Fruit fly (Drosophila melanogaster) whole organism, wandering third instar larva: Measurements from ENCODE around the gene Obp22a.

ENCODE experiments used
- Abd-B ChIP-seq: fragments of >200 bp; optimal IDR thresholded peaks from 2 replicates; lab custom pipeline; 2017; ENCODE audit warnings: missing biosample characterization, missing genetic modification characterization
- CG32264 ChIP-seq: fragments of 200-800 bp; sonication (Bioruptor generic); optimal IDR thresholded peaks from 2 replicates; lab custom pipeline; 2016; ENCODE audit warnings: missing biosample characterization, missing genetic modification characterization
- CrebA ChIP-seq: fragments of 200-800 bp; sonication (Bioruptor generic); optimal IDR thresholded peaks from 2 replicates; lab custom pipeline; 2016; ENCODE audit warnings: missing biosample characterization, mild to moderate bottlenecking, missing genetic modification characterization, borderline replicate concordance
- Dif ChIP-seq: fragments of 200-275, 200-300 bp; sonication (Bioruptor generic); optimal IDR thresholded peaks from 2 replicates; lab custom pipeline; 2018; ENCODE audit warnings: missing biosample characterization, missing genetic modification characterization; ENCODE audit not compliant: partially characterized antibody
- GATAd ChIP-seq: sonication (Bioruptor generic); optimal IDR thresholded peaks from 2 replicates; lab custom pipeline; 2016; ENCODE audit warnings: missing biosample characterization, missing genetic modification characterization
- HLH106 ChIP-seq: fragments of 200-800 bp; optimal IDR thresholded peaks from 3 replicates; lab custom pipeline; 2019; ENCODE audit warnings: missing biosample characterization, mild to moderate bottlenecking, missing genetic modification characterization, moderate library complexity
- Hnf4 ChIP-seq: fragments of 200-800 bp; sonication (Bioruptor generic); optimal IDR thresholded peaks from 2 replicates; lab custom pipeline; 2016; ENCODE audit warnings: missing biosample characterization, mild to moderate bottlenecking, missing genetic modification characterization
- Hr78 ChIP-seq: fragments of >200 bp; optimal IDR thresholded peaks from 2 replicates; lab custom pipeline; 2017; ENCODE audit warnings: missing biosample characterization, missing genetic modification characterization
- Hr83 ChIP-seq: fragments of 200-300 bp; sonication (Bioruptor generic); optimal IDR thresholded peaks from 2 replicates; lab custom pipeline; 2016; ENCODE audit warnings: missing biosample characterization, mild to moderate bottlenecking, missing genetic modification characterization, moderate library complexity; ENCODE audit not compliant: poor library complexity, severe bottlenecking
- Jra ChIP-seq: sonication (Bioruptor generic); optimal IDR thresholded peaks from 2 replicates; lab custom pipeline; 2016; ENCODE audit warnings: missing biosample characterization, missing genetic modification characterization
- Mio ChIP-seq: sonication (Bioruptor generic); optimal IDR thresholded peaks from 2 replicates; lab custom pipeline; 2016; ENCODE audit warnings: missing biosample characterization, missing genetic modification characterization
- Myc ChIP-seq: fragments of >200 bp; optimal IDR thresholded peaks from 2 replicates; lab custom pipeline; 2017
- N ChIP-seq: fragments of >200 bp; optimal IDR thresholded peaks from 2 replicates; lab custom pipeline; 2018; ENCODE audit warnings: missing biosample characterization, missing external identifiers, missing genetic modification characterization
- OdsH ChIP-seq: fragments of 200-800 bp; sonication (Bioruptor generic); optimal IDR thresholded peaks from 2 replicates; lab custom pipeline; 2016; ENCODE audit warnings: missing biosample characterization, mild to moderate bottlenecking, missing genetic modification characterization
- Rel ChIP-seq, 2 experiments: fragments of 200-800 bp; sonication (Bioruptor generic) in 1 of 2; optimal IDR thresholded peaks; 2 replicates in 1 of 2; 3 replicates in 1 of 2; lab custom pipeline; 2016 to 2019; ENCODE audit warnings: mild to moderate bottlenecking in 2 of 2, missing biosample characterization in 2 of 2, missing genetic modification characterization in 2 of 2, moderate library complexity in 1 of 2
- Vsx2 ChIP-seq: fragments of 200-300, 225-300 bp; sonication (Bioruptor generic); optimal IDR thresholded peaks from 2 replicates; lab custom pipeline; 2018; ENCODE audit warnings: missing biosample characterization, missing genetic modification characterization; ENCODE audit not compliant: partially characterized antibody
- br ChIP-seq: fragments of 200-800 bp; sonication (Bioruptor generic); optimal IDR thresholded peaks from 2 replicates; lab custom pipeline; 2016; ENCODE audit warnings: missing biosample characterization, missing genetic modification characterization
- brk ChIP-seq: fragments of 200-800 bp; sonication (Bioruptor generic); optimal IDR thresholded peaks from 2 replicates; lab custom pipeline; 2016; ENCODE audit warnings: missing biosample characterization, mild to moderate bottlenecking, missing genetic modification characterization
- dl ChIP-seq, 2 experiments: fragments of 175-275, 200-275 bp in 1 of 2; fragments of 200-275 bp in 1 of 2; sonication (Bioruptor generic); optimal IDR thresholded peaks; lab custom pipeline; 2018; ENCODE audit warnings: mild to moderate bottlenecking in 2 of 2, missing biosample characterization in 2 of 2, missing genetic modification characterization in 2 of 2, moderate library complexity in 2 of 2; ENCODE audit not compliant: partially characterized antibody in 2 of 2, insufficient read depth in 1 of 2
- dmrt93B ChIP-seq: fragments of 200-800 bp; sonication (Bioruptor generic); optimal IDR thresholded peaks from 2 replicates; lab custom pipeline; 2018; ENCODE audit warnings: missing biosample characterization, mild to moderate bottlenecking, missing genetic modification characterization
- dsf ChIP-seq: sonication (Bioruptor generic); optimal IDR thresholded peaks from 2 replicates; lab custom pipeline; 2016; ENCODE audit warnings: missing biosample characterization, missing genetic modification characterization, borderline replicate concordance
- foxo ChIP-seq, 2 experiments: fragments of 200-800 bp; sonication (Bioruptor generic); optimal IDR thresholded peaks; 2 replicates in 1 of 2; 3 replicates in 1 of 2; lab custom pipeline; 2016 to 2017; ENCODE audit warnings: missing biosample characterization in 2 of 2, missing genetic modification characterization in 2 of 2
- fru ChIP-seq: fragments of 200-800 bp; sonication (Bioruptor generic); optimal IDR thresholded peaks from 3 replicates; lab custom pipeline; 2016; ENCODE audit warnings: missing biosample characterization, mild to moderate bottlenecking, missing genetic modification characterization
- h ChIP-seq: fragments of 200-800 bp; sonication (Bioruptor generic); optimal IDR thresholded peaks from 3 replicates; lab custom pipeline; 2016; ENCODE audit warnings: missing biosample characterization, mild to moderate bottlenecking, missing genetic modification characterization
- lola ChIP-seq: fragments of >200 bp; optimal IDR thresholded peaks from 2 replicates; lab custom pipeline; 2017; ENCODE audit warnings: missing biosample characterization, missing genetic modification characterization
- psq ChIP-seq: fragments of 200-800 bp; sonication (Bioruptor generic); optimal IDR thresholded peaks from 3 replicates; lab custom pipeline; 2017; ENCODE audit warnings: missing biosample characterization, mild to moderate bottlenecking, missing genetic modification characterization, moderate library complexity
- rgr ChIP-seq: fragments of 200-800 bp; sonication (Bioruptor generic); optimal IDR thresholded peaks from 3 replicates; lab custom pipeline; 2016; ENCODE audit warnings: missing biosample characterization, mild to moderate bottlenecking, missing genetic modification characterization
- sv ChIP-seq: fragments of 200-800 bp; sonication (Bioruptor generic); optimal IDR thresholded peaks from 3 replicates; lab custom pipeline; 2016; ENCODE audit warnings: missing biosample characterization, missing genetic modification characterization
- tai ChIP-seq: sonication (Bioruptor generic); optimal IDR thresholded peaks from 2 replicates; lab custom pipeline; 2016; ENCODE audit warnings: missing biosample characterization, missing genetic modification characterization
- woc ChIP-seq: sonication (Bioruptor generic); optimal IDR thresholded peaks from 2 replicates; lab custom pipeline; 2016; ENCODE audit warnings: missing biosample characterization, mild to moderate bottlenecking, missing genetic modification characterization

Gene Obp22a

dm6 chr2L:2037165-2037550, 45.2 kb upstream of the Obp22a start, which contains the start of gene lectin-22C:
lectin-22C (minus strand) TSS chr2L:2037265.
- TF ChIP-seq dl (GFP tag; optimal IDR thresholded peaks at IDR 0.05; lab: Kevin White, UChicago; ENCODE audit: insufficient read depth in 1 of 2, partially characterized antibody in 2 of 2) (no peak), GATAd (GFP tag; lab: Kevin White, UChicago) (no peak), psq (GFP tag; lab: Kevin White, UChicago) (no peak), Hr78 (GFP tag; lab: Kevin White, UChicago) (no peak), Hnf4 (no peak), Mio (no peak)

dm6 chr2L:2035941-2036340, 44.0 kb upstream of the Obp22a start, which contains the start of gene CG42296:
CG42296 (minus strand) TSS chr2L:2036041.
- no peak for TF ChIP-seq GATAd (GFP tag; lab: Kevin White, UChicago)
- no peak for TF ChIP-seq dmrt93B
- no peak for TF ChIP-seq sv (GFP tag; lab: Kevin White, UChicago)
- TF ChIP-seq CG32264 (GFP tag; lab: Kevin White, UChicago): no peak

- TF ChIP-seq fru: no peak
- TF ChIP-seq lola (GFP tag; lab: Kevin White, UChicago): no peak
- TF ChIP-seq Myc (lab: Kevin White, UChicago): no peak
- no peak for TF ChIP-seq tai (GFP tag; lab: Kevin White, UChicago)
- no peak for TF ChIP-seq Hnf4
- TF ChIP-seq brk (GFP tag; lab: Kevin White, UChicago): no peak
- no peak for TF ChIP-seq br (GFP tag; lab: Kevin White, UChicago)
- TF ChIP-seq HLH106 (tag; lab: Kevin White, UChicago): no peak
- no peak for TF ChIP-seq Mio
These were observed 40.1 kb upstream of the Obp22a start for dm6 chr2L:2032076-2032475.

- TF ChIP-seq Mio (no peak), CrebA (no peak), dmrt93B (no peak), Hnf4 (no peak), Dif (GFP tag; lab: Kevin White, UChicago) (no peak), brk (GFP tag; lab: Kevin White, UChicago) (no peak), Abd-B (GFP tag; lab: Kevin White, UChicago) (no peak), N (no peak), Hr83 (GFP tag; lab: Kevin White, UChicago) (no peak), foxo (GFP tag; optimal IDR thresholded peaks at IDR 0.05; lab: Kevin White, UChicago) (no peak)
These were observed 39.6 kb upstream of the Obp22a start for dm6 chr2L:2031522-2031921.

- TF ChIP-seq rgr (GFP tag; lab: Kevin White, UChicago) (no peak), Hr78 (GFP tag; lab: Kevin White, UChicago) (no peak), dmrt93B (no peak), Jra (GFP tag; lab: Kevin White, UChicago) (no peak), tai (GFP tag; lab: Kevin White, UChicago) (no peak), CG32264 (GFP tag; lab: Kevin White, UChicago) (no peak), h (GFP tag; lab: Kevin White, UChicago) (no peak), sv (GFP tag; lab: Kevin White, UChicago) (no peak), Hnf4 (no peak), Vsx2 (GFP tag; lab: Kevin White, UChicago) (no peak)
These were observed 30.9 kb upstream of the Obp22a start for dm6 chr2L:2022823-2023222.

dm6 chr2L:2015204-2015603, 23.2 kb upstream of the Obp22a start:
- TF ChIP-seq h (GFP tag; lab: Kevin White, UChicago): no peak
- no peak for TF ChIP-seq sv (GFP tag; lab: Kevin White, UChicago)
- no peak for TF ChIP-seq CG32264 (GFP tag; lab: Kevin White, UChicago)
- TF ChIP-seq psq (GFP tag; lab: Kevin White, UChicago): no peak
- TF ChIP-seq Hr78 (GFP tag; lab: Kevin White, UChicago): no peak
- TF ChIP-seq Hr83 (GFP tag; lab: Kevin White, UChicago): no peak
- no peak for TF ChIP-seq brk (GFP tag; lab: Kevin White, UChicago)
- TF ChIP-seq dsf: no peak
- no peak for TF ChIP-seq OdsH (GFP tag; lab: Kevin White, UChicago)
- no peak for TF ChIP-seq rgr (GFP tag; lab: Kevin White, UChicago)
- no peak for TF ChIP-seq Rel (GFP tag; optimal IDR thresholded peaks at IDR 0.05; lab: Kevin White, UChicago)
- TF ChIP-seq Rel (tag; optimal IDR thresholded peaks at IDR 0.05; lab: Kevin White, UChicago): no peak
- TF ChIP-seq lola (GFP tag; lab: Kevin White, UChicago): no peak
- no peak for TF ChIP-seq tai (GFP tag; lab: Kevin White, UChicago)
- no peak for TF ChIP-seq Vsx2 (GFP tag; lab: Kevin White, UChicago)
- TF ChIP-seq br (GFP tag; lab: Kevin White, UChicago): no peak
- TF ChIP-seq woc: no peak
- TF ChIP-seq, all 38 proteins: peak for 0
